Fruit fly (Drosophila melanogaster): ENCODE results near the gene CG14949.

CG14949 gene

dm6 chr3L:2651800-2652199 lies 8.6 kb upstream of the CG14949 start, which contains the start of the genes ProRS-m, CG42304 and Snup (continued):
- TF ChIP-seq CG7271 (tag; optimal IDR thresholded peaks at IDR 0.05) = peak; percentile 54
- TF ChIP-seq danr (GFP tag; IDR thresholded peaks at IDR 0.05) = no peak; the same call in 1 of the 2 replicates
- TF ChIP-seq D19B (GFP tag; optimal IDR thresholded peaks at IDR 0.05) = no peak
- TF ChIP-seq Bteb2 (GFP tag; optimal IDR thresholded peaks at IDR 0.05) = no peak
- no peak for TF ChIP-seq Vsx1 (GFP tag; optimal IDR thresholded peaks at IDR 0.05)
- no peak for TF ChIP-seq HLH54F (GFP tag; optimal IDR thresholded peaks at IDR 0.05)
- no peak for TF ChIP-seq CG9817 (tag; optimal IDR thresholded peaks at IDR 0.05)
- TF ChIP-seq chm (GFP tag; IDR thresholded peaks at IDR 0.05) = no peak
- no peak for TF ChIP-seq CG6813 (GFP tag; optimal IDR thresholded peaks at IDR 0.05)
- TF ChIP-seq pum (GFP tag; optimal IDR thresholded peaks at IDR 0.05) = no peak
- no peak for TF ChIP-seq Oaz (GFP tag; IDR thresholded peaks at IDR 0.05)
- no peak for TF ChIP-seq CG12071 (GFP tag; optimal IDR thresholded peaks at IDR 0.05)
- peak; percentile 58 for TF ChIP-seq Hr3 (GFP tag; optimal IDR thresholded peaks at IDR 0.05)
- peak; percentile 30; the same call in 1 of the 2 replicates for TF ChIP-seq wor (GFP tag; IDR thresholded peaks at IDR 0.05)
- no peak for TF ChIP-seq CG3163 (GFP tag; optimal IDR thresholded peaks at IDR 0.05)
- TF ChIP-seq CG16813 (GFP tag; IDR thresholded peaks at IDR 0.05; ENCODE audit: partially characterized antibody) = no peak
- peak; percentile 78 for TF ChIP-seq ttk (GFP tag; IDR thresholded peaks at IDR 0.05)
- no peak for TF ChIP-seq CG10543 (GFP tag; optimal IDR thresholded peaks at IDR 0.05)
- TF ChIP-seq dm (GFP tag; optimal IDR thresholded peaks at IDR 0.05) = no peak
- TF ChIP-seq Doc2 (GFP tag; IDR thresholded peaks at IDR 0.05) = no peak
- no peak for TF ChIP-seq Fer3 (tag; optimal IDR thresholded peaks at IDR 0.05)
- no peak for TF ChIP-seq CG10565 (GFP tag; optimal IDR thresholded peaks at IDR 0.05)
- TF ChIP-seq Taf1 (GFP tag; IDR thresholded peaks at IDR 0.05) = no peak
- peak; percentile 63 for TF ChIP-seq CG10979 (tag; optimal IDR thresholded peaks at IDR 0.05)
- TF ChIP-seq CG8359 (GFP tag; optimal IDR thresholded peaks at IDR 0.05; ENCODE audit: borderline replicate concordance) = no peak
- no peak for TF ChIP-seq Nf-YC (tag; optimal IDR thresholded peaks at IDR 0.05)
- TF ChIP-seq CG4424 (GFP tag; optimal IDR thresholded peaks at IDR 0.05) = no peak
- TF ChIP-seq B-H2 (GFP tag; optimal IDR thresholded peaks at IDR 0.05) = no peak
- peak; percentile 61 for TF ChIP-seq CG8388 (GFP tag; optimal IDR thresholded peaks at IDR 0.05)
- TF ChIP-seq Stat92E (GFP tag; optimal IDR thresholded peaks at IDR 0.05) = peak in 1 of 3 experiments; percentile 18
- no peak for TF ChIP-seq CoRest (tag; optimal IDR thresholded peaks at IDR 0.05)
- no peak for TF ChIP-seq CG18011 (GFP tag; optimal IDR thresholded peaks at IDR 0.05)
- TF ChIP-seq sima (GFP tag; optimal IDR thresholded peaks at IDR 0.05) = no peak
- no peak for TF ChIP-seq usp (GFP tag; optimal IDR thresholded peaks at IDR 0.05)
- TF ChIP-seq CG17186 (GFP tag; optimal IDR thresholded peaks at IDR 0.05) = no peak
- TF ChIP-seq wdn (GFP tag; IDR thresholded peaks at IDR 0.05) = 0 out of 2 replicates have a peak, but pooled peaks have one; percentile 36
- no peak for TF ChIP-seq Fer2 (tag; optimal IDR thresholded peaks at IDR 0.05)
- TF ChIP-seq CG17829 (tag; optimal IDR thresholded peaks at IDR 0.05) = peak; percentile 75
- no peak for TF ChIP-seq Ravus (GFP tag; IDR thresholded peaks at IDR 0.05)
- no peak for TF ChIP-seq Scr (GFP tag; IDR thresholded peaks at IDR 0.05; ENCODE audit: partially characterized antibody)
- TF ChIP-seq Side (GFP tag; optimal IDR thresholded peaks at IDR 0.05) = no peak
- no peak for TF ChIP-seq CG8765 (GFP tag; IDR thresholded peaks at IDR 0.05)
- TF ChIP-seq scrt (GFP tag; optimal IDR thresholded peaks at IDR 0.05) = peak; percentile 13
- TF ChIP-seq CG2875 (GFP tag; optimal IDR thresholded peaks at IDR 0.05) = no peak
- TF ChIP-seq tup (GFP tag; optimal IDR thresholded peaks at IDR 0.05) = no peak
- TF ChIP-seq CG13123 (GFP tag; optimal IDR thresholded peaks at IDR 0.05) = no peak
- TF ChIP-seq CG14441 (GFP tag; IDR thresholded peaks at IDR 0.05) = peak; percentile 71
- no peak for TF ChIP-seq CG34376 (GFP tag; optimal IDR thresholded peaks at IDR 0.05)
- TF ChIP-seq CG6254 (GFP tag; optimal IDR thresholded peaks at IDR 0.05) = no peak
- no peak for TF ChIP-seq twi (tag; optimal IDR thresholded peaks at IDR 0.05)
- peak; percentile 68; the same call in 1 of the 2 replicates for TF ChIP-seq CG4730 (GFP tag; IDR thresholded peaks at IDR 0.05)
